Worm (Caenorhabditis elegans) whole organism, L4/young adult: ENCODE data around the gene nhr-277.

Source experiments
- W03F9.2 ChIP-seq: fragments of 150-350 bp; optimal IDR thresholded peaks from 2 replicates; lab custom pipeline; 2014; ENCODE audit warnings: missing biosample characterization, missing genetic modification characterization
- dao-5 ChIP-seq: sonication (generic microtip); optimal IDR thresholded peaks from 2 replicates; lab custom pipeline; 2016; ENCODE audit warnings: missing genotype, missing genetic modification characterization, moderate library complexity, missing compliant biosample characterization
- him-1 ChIP-seq: sonication (generic microtip); optimal IDR thresholded peaks from 2 replicates; lab custom pipeline; 2016; ENCODE audit warnings: missing genotype, missing genetic modification reagents, missing genetic modification characterization, missing compliant biosample characterization

The nhr-277 gene

DNA sequence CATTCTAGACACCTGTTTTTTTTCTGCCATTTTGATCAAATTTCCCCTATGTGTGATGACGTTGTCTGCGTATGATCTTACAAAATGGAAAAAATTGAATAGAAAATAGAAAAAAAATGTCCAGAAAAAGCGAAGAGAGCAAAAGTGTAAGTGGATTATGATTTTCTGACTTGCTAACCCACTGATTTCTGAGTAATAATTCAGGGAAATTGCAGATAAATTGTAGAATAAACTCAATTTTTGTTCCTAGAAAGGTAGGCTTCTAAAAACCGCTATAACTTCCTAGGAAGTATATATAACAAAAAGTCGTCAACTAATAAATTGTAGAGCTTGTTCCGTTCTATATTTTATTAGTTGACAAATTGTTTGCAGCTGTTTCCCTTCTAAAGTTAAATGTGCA lies 8.1 kb upstream of the nhr-277 start:
- TF ChIP-seq dao-5 (tag; lab: Kevin White, UChicago) (no peak), W03F9.2 (tag; lab: Kevin White, UChicago) (no peak)

DNA sequence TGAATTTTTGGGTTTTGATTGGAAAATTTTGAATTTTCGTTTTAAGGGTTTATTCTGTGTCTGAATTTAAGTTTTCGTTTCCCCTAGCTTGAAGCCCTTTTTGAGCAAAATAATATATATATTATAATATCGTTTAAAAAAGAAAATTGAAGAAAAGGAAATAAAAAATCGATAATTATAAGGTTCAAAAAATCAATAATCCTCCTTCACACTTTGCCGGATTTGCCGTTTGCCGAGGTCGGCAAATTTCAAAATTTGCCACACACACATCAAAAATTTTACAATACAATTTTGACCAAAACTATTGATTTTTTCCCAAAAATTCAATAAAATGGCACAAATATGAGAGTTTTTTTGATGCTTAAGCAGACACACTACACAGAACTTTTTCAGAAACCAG lies 6.2 kb upstream of the nhr-277 start:
- TF ChIP-seq dao-5 (tag; lab: Kevin White, UChicago) (no peak), W03F9.2 (tag; lab: Kevin White, UChicago) (no peak), him-1 (tag; lab: Kevin White, UChicago) (no peak)

DNA sequence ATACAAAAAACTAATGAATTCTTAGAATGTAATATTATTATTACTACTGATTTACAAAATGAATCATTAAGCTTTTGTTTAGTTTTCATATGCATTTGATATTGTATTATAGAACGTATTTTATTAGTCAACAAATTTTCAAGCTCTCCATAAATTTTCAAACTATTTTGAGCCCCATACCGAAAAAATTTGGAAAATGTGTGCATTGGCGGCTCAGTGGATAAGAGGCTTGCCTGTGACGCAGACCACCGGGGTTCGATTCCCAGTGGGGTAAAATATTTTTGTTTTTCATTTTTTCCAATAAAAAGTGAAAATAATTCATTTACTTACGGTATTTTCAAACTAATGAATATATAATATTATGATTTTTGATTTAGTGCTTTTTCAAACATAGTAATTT lies 4.3 kb upstream of the nhr-277 start:
- TF ChIP-seq dao-5 (tag; lab: Kevin White, UChicago): no peak
- TF ChIP-seq W03F9.2 (tag; lab: Kevin White, UChicago): no peak
- TF ChIP-seq him-1 (tag; lab: Kevin White, UChicago): no peak

DNA sequence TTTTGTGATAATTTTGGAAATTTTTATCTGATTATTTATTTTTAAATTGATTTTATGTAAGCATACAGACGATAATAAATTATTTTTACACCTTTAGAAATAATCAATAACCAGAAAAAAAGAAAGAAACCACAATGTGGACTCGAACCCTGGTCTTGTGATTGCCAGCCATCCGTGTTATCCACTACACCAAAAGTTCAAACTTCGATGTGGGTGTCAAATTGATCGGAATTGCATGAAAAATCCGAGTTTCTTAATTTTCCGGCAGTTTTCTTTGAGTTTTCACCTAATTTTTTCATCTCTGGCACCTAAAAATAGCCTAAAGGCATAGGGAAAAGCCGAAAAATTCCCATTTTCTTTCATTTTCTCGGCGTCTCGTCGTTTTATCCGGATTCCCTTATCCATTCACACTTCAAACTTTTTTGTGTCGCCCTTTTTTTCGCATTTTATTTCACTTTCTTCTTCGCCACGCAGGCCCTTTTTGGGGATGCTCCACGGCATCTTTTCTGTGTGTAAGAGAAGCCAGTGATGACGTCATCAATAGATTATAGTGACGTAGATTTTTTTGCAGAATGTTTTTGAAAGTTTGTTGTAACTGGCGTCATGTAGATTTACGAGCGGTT lies 4.7 kb downstream of the nhr-277 start:
- no peak for TF ChIP-seq W03F9.2 (tag; lab: Kevin White, UChicago)

DNA sequence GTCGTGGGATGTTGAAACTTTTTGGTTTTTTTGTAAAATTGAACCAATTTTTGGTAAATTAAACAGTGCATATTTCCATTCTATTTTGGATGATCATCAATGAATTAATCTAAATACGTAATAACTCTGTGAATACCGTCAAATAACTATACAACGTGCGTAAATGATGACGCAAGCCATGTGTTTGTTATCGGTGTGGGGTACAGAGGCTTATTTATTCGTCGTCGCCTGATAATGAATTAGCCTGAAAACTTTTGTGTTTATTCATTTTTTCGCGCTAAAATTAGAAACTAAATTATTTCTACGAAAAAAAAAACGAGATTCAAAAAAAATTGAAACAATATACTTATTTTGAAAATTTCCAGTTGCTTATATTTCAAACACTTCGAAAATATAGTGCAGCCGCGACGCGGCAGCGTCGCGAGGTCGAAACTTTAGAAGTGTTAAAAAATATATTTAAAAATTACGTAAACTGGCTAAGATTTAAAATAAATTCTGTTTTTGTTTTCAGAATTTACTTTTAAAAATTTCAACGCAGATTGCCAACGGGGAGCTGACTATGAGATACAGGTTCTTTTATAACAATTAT lies 6.2 kb downstream of the nhr-277 start:
- TF ChIP-seq dao-5 (tag; lab: Kevin White, UChicago) (no peak), W03F9.2 (tag; lab: Kevin White, UChicago) (no peak), him-1 (tag; lab: Kevin White, UChicago) (no peak)

DNA sequence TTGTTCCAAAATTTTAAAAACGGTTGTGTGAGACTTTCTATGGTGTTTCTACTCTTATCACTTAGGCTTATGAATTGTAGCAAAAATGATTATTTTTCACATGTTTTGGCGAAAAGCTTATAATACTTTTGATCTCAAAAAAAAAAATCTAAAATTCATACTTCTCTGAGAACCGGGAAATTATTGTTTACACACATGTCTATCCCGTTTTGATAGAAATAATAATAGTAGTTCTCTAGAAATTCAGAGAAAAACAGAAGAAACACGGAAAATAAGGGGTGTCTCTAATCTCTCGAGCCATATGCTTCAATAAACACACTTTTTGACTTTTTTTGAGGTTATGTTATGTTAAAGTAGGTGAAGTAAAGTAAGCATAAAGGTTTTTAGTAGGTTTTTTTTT lies 7.8 kb downstream of the nhr-277 start:
- no peak for TF ChIP-seq W03F9.2 (tag; lab: Kevin White, UChicago)
- TF ChIP-seq him-1 (tag; lab: Kevin White, UChicago): no peak
- TF ChIP-seq dao-5 (tag; lab: Kevin White, UChicago): no peak

DNA sequence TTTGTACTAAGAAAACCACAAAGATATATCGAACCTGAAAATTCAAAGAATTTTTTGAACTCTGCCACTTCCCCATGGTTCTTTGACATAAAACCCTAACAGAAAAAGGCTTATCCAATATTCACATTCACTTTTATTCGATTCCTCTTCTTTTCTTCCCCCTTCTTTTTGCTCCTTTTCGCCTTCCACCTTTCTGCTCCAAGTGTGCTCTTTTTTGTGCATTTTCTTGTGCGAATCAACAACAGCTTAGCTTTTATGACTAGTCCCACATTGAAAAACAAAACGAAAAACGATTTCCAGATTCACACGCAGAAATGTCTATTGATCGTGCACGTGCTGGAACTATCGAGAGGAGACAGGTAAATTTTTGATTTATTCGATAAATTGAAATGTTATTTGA lies 8.8 kb downstream of the nhr-277 start, which contains the start of gene Y54G2A.41:
TSS of gene Y54G2A.41 (plus strand) at position 301 of the 400 bp plus-strand sequence.
- TF ChIP-seq W03F9.2 (tag; lab: Kevin White, UChicago) (no peak), dao-5 (tag; lab: Kevin White, UChicago) (no peak), him-1 (tag; lab: Kevin White, UChicago) (no peak)

DNA sequence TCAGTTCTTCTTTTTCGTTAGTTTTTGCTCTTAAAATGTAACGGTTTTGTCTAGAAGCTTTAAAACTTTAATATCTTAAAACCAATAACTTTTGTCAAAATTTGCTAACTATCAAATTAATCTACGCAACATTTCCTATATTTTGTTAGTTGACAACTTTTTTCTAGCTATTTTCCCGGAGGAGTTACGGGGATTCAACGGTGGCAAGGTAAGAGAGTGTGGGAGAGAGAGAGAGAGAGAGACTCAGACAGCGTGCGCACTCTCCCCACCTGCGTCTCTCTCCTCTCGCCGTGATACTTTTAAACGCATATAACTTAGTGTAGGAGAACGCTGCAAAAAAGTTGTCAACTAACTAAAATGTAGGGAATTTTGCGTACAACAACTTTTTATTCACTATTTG lies 10.7 kb downstream of the nhr-277 start:
- no peak for TF ChIP-seq dao-5 (tag; lab: Kevin White, UChicago)
- TF ChIP-seq W03F9.2 (tag; lab: Kevin White, UChicago): no peak
- no peak for TF ChIP-seq him-1 (tag; lab: Kevin White, UChicago)

DNA sequence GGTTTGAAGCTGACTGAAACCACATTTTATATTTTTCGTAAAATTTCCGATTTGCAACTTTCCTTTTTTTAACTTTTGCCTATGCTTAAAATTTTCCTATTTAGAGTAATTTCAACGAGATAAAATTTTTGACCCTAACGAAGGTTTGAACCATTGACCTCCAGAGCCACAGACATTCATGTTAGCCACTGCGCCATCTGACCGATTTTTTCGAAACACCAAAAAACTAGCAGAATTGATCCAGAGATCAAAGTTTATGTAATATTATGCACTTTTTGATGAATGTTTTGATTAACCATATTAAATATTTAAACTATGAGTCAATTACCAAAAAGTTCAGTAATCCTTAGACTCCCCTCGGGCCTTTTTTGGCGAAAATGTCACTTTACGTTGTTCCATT lies 15.3 kb downstream of the nhr-277 start:
- TF ChIP-seq him-1 (tag; lab: Kevin White, UChicago) (no peak), W03F9.2 (tag; lab: Kevin White, UChicago) (no peak), dao-5 (tag; lab: Kevin White, UChicago) (no peak)

DNA sequence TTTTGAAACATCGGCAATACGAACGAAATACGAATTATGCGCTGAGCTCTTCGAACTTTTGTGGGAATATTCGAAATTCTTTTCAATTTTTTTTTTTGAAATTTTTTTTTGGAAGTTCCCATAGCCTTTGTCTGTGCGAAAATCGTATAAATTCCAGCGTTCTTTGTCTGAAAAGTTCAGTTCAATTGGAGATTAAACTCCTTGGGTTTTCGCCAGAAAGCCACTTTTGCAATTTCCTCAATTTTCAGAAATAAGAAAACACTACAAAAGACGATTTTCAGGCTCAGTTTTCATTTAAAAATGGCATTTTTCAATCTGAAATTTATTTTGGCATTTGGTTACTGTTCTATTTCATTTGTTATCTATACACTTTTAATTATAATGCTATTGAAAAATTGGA lies 16.4 kb downstream of the nhr-277 start, which contains the start of gene Y54G2A.38:
TSS of gene Y54G2A.38 (plus strand) at position 301 of the 400 bp plus-strand sequence.
- no peak for TF ChIP-seq W03F9.2 (tag; lab: Kevin White, UChicago)
- TF ChIP-seq dao-5 (tag; lab: Kevin White, UChicago): no peak
- no peak for TF ChIP-seq him-1 (tag; lab: Kevin White, UChicago)

DNA sequence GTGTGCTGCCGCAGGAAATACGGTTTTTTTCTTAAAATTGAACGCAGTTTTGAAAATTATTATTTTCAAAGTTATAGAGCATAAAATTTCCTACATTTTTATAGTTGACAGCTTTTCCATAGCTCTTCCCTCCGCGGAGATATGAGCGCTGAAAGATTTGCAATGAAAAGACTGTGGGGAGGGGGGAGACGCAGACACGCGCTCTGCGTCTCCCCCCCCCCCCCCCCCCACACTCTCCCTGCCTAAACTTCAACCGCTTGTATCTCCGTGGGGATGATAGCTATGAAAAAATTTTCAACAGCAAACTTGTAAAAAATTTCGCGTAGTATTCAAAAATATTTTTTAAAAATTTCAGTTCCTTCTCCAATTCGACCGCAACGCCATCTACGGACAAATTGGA lies 18.7 kb downstream of the nhr-277 start:
- TF ChIP-seq him-1 (tag; lab: Kevin White, UChicago): no peak
- no peak for TF ChIP-seq dao-5 (tag; lab: Kevin White, UChicago)
- no peak for TF ChIP-seq W03F9.2 (tag; lab: Kevin White, UChicago)

DNA sequence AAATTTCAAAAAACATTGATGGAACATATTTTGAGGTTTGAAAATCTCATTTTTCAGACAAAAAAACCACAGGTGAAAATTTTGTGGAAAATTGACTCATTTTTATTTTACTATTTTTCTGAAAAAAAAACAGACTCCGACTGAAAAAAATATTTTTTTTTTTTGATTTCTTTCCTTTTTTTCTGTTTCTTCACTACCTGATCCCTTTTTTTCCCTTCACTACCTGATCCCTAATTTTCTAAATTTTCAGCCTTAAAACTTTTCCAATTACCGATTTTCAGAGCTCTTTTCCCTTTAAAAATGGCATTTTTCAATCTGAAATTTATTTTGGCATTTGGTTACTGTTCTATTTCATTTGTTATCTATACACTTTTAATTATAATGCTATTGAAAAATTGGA lies 19.6 kb downstream of the nhr-277 start, which contains the start of gene Y54G2A.77:
TSS of gene Y54G2A.77 (plus strand) at position 301 of the 400 bp plus-strand sequence.
- TF ChIP-seq him-1 (tag; lab: Kevin White, UChicago) (no peak), W03F9.2 (tag; lab: Kevin White, UChicago) (no peak), dao-5 (tag; lab: Kevin White, UChicago) (no peak)

DNA sequence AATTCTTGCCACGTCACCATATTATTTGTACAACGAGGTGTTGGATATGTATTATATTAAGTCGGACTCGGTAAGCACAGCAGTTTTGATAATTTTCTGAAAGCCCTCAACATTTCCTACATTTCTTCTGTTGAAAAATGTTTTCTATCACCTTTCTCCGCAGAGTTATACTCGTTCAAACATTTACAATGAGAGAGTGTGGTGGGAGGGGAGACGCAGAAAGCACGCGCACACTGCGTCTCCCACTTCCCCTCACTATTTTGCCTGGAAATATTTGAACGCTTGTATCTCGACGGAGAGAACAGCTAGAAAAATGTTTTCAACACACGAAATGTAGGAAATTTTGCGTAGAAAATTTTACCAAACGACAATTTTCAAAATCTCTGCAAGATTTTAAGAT lies 21.4 kb downstream of the nhr-277 start:
- TF ChIP-seq dao-5 (tag; lab: Kevin White, UChicago): no peak
- TF ChIP-seq him-1 (tag; lab: Kevin White, UChicago): no peak
- no peak for TF ChIP-seq W03F9.2 (tag; lab: Kevin White, UChicago)
